Worm (Caenorhabditis elegans) whole organism, L1 larva: ENCODE results near the gene R13D11.10.
"Not testable (repeated sequence)": the region's sequence is repeated elsewhere in the genome, so short reads cannot be mapped to it uniquely, and the experiment has no call there.

ENCODE experiments used
- C04F5.9 ChIP-seq: sonication (generic microtip); optimal IDR thresholded peaks from 2 replicates; lab custom pipeline; 2016; ENCODE audit warnings: missing genetic modification characterization, missing compliant biosample characterization
- Y116A8C.19 ChIP-seq: sonication (generic microtip); optimal IDR thresholded peaks from 2 replicates; lab custom pipeline; 2016; ENCODE audit warnings: missing compliant biosample characterization, missing genetic modification characterization, borderline replicate concordance
- aha-1 ChIP-seq: fragments of 150-350 bp; optimal IDR thresholded peaks from 2 replicates; lab custom pipeline; 2014; ENCODE audit warnings: missing biosample characterization, missing genetic modification characterization
- aly-2 ChIP-seq: fragments of 150-350 bp; optimal IDR thresholded peaks from 2 replicates; lab custom pipeline; 2014; ENCODE audit warnings: missing biosample characterization, missing genetic modification characterization
- ama-1 ChIP-seq: fragments of 150-350 bp; optimal IDR thresholded peaks from 2 replicates; lab custom pipeline; 2014
- ceh-8 ChIP-seq: fragments of 200-800 bp; sonication (Bioruptor generic); optimal IDR thresholded peaks from 2 replicates; lab custom pipeline; 2018; ENCODE audit warnings: mild to moderate bottlenecking, missing genetic modification characterization, moderate library complexity, missing compliant biosample characterization
- ceh-82 ChIP-seq, 3 experiments: fragments of 150-350 bp in 1 of 3; sonication (generic microtip) in 2 of 3; optimal IDR thresholded peaks; 2 replicates each; lab custom pipeline; 2014 to 2017; ENCODE audit warnings: missing biosample characterization in 3 of 3, missing genetic modification characterization in 3 of 3
- ces-1 ChIP-seq: fragments of 150-350 bp; optimal IDR thresholded peaks from 2 replicates; lab custom pipeline; 2014; ENCODE audit warnings: missing biosample characterization, missing genetic modification reagents, missing genetic modification characterization
- dpl-1 ChIP-seq, 3 experiments: fragments of 150-350 bp in 2 of 3; sonication (generic microtip) in 1 of 3; optimal IDR thresholded peaks; 2 replicates each; lab custom pipeline; 2014 to 2017; ENCODE audit warnings: missing biosample characterization in 3 of 3, missing genetic modification characterization in 3 of 3, missing genetic modification reagents in 3 of 3
- egl-27 ChIP-seq, 2 experiments: fragments of 150-350 bp in 1 of 2; sonication (generic microtip); optimal IDR thresholded peaks; 3 replicates each; lab custom pipeline; 2017 to 2018; ENCODE audit warnings: missing biosample characterization in 2 of 2, missing genetic modification characterization in 2 of 2, missing genetic modification reagents in 2 of 2
- fos-1 ChIP-seq: fragments of 150-350 bp; optimal IDR thresholded peaks from 2 replicates; lab custom pipeline; 2014; ENCODE audit warnings: missing biosample characterization, missing genetic modification characterization
- hlh-4 ChIP-seq: sonication (generic microtip); optimal IDR thresholded peaks from 2 replicates; lab custom pipeline; 2016; ENCODE audit warnings: mild to moderate bottlenecking, missing genetic modification characterization, missing compliant biosample characterization
- hpl-2 ChIP-seq: fragments of 150-350 bp; optimal IDR thresholded peaks from 2 replicates; lab custom pipeline; 2014; ENCODE audit warnings: missing biosample characterization, missing genetic modification reagents, missing genetic modification characterization
- lin-14 ChIP-seq: fragments of 200-800 bp; sonication (Bioruptor generic); optimal IDR thresholded peaks from 2 replicates; lab custom pipeline; 2018; ENCODE audit warnings: mild to moderate bottlenecking, missing genetic modification characterization, moderate library complexity, missing compliant biosample characterization
- lin-35 ChIP-seq, 2 experiments: fragments of 150-350 bp; optimal IDR thresholded peaks; 2 replicates each; lab custom pipeline; 2014; ENCODE audit warnings: missing biosample characterization in 2 of 2, missing genetic modification characterization in 2 of 2, missing genetic modification reagents in 2 of 2
- mab-9 ChIP-seq: fragments of 200-800 bp; sonication (Bioruptor generic); IDR thresholded peaks from 2 replicates; pipeline ENCODE4 v1.3.6; 2022; ENCODE audit warnings: missing genetic modification reagents, missing genetic modification characterization, missing compliant biosample characterization
- mef-2 ChIP-seq: fragments of 150-350 bp; optimal IDR thresholded peaks from 2 replicates; lab custom pipeline; 2014; ENCODE audit warnings: missing biosample characterization, missing genetic modification characterization
- nhr-11 ChIP-seq: fragments of 150-350 bp; optimal IDR thresholded peaks from 2 replicates; lab custom pipeline; 2014; ENCODE audit warnings: missing biosample characterization, missing genetic modification characterization
- nhr-237 ChIP-seq: fragments of 150-350 bp; optimal IDR thresholded peaks from 2 replicates; lab custom pipeline; 2014; ENCODE audit warnings: missing biosample characterization, missing genetic modification characterization
- nhr-71 ChIP-seq: sonication (generic microtip); optimal IDR thresholded peaks from 2 replicates; lab custom pipeline; 2016; ENCODE audit warnings: mild to moderate bottlenecking, missing genetic modification characterization, moderate library complexity, missing compliant biosample characterization
- nhr-76 ChIP-seq: sonication (generic microtip); optimal IDR thresholded peaks from 2 replicates; lab custom pipeline; 2017; ENCODE audit warnings: missing biosample characterization, missing genetic modification characterization
- nhr-90 ChIP-seq: sonication (generic microtip); optimal IDR thresholded peaks from 2 replicates; lab custom pipeline; 2016; ENCODE audit warnings: mild to moderate bottlenecking, missing genetic modification characterization, missing compliant biosample characterization; ENCODE audit not compliant: poor library complexity
- sup-37 ChIP-seq: fragments of 200-800 bp; sonication (Bioruptor generic); optimal IDR thresholded peaks from 2 replicates; lab custom pipeline; 2018; ENCODE audit warnings: mild to moderate bottlenecking, missing genetic modification characterization, missing compliant biosample characterization
- tbx-2 ChIP-seq: sonication (generic microtip); optimal IDR thresholded peaks from 2 replicates; lab custom pipeline; 2016; ENCODE audit warnings: missing genetic modification characterization, missing compliant biosample characterization
- unc-30 ChIP-seq: sonication (generic microtip); optimal IDR thresholded peaks from 2 replicates; lab custom pipeline; 2017; ENCODE audit warnings: missing biosample characterization, missing genetic modification characterization
- unc-62 ChIP-seq: fragments of 150-350 bp; optimal IDR thresholded peaks from 2 replicates; lab custom pipeline; 2014; ENCODE audit warnings: missing biosample characterization, missing genetic modification reagents, missing genetic modification characterization
- unc-86 ChIP-seq: sonication (generic microtip); optimal IDR thresholded peaks from 2 replicates; lab custom pipeline; 2016; ENCODE audit warnings: missing genetic modification characterization, missing compliant biosample characterization
- zip-4 ChIP-seq: fragments of 200-800 bp; sonication (Bioruptor generic); optimal IDR thresholded peaks from 2 replicates; lab custom pipeline; 2018; ENCODE audit warnings: mild to moderate bottlenecking, missing genetic modification characterization, moderate library complexity, missing compliant biosample characterization
- ztf-11 ChIP-seq, 2 experiments: sonication (generic microtip); optimal IDR thresholded peaks; 2 replicates each; lab custom pipeline; 2016 to 2017; ENCODE audit warnings: missing genetic modification characterization in 2 of 2, missing biosample characterization in 1 of 2, missing compliant biosample characterization in 1 of 2
- ztf-4 ChIP-seq: fragments of 150-350 bp; optimal IDR thresholded peaks from 2 replicates; lab custom pipeline; 2014; ENCODE audit warnings: missing biosample characterization, missing genetic modification characterization

Gene R13D11.10

DNA sequence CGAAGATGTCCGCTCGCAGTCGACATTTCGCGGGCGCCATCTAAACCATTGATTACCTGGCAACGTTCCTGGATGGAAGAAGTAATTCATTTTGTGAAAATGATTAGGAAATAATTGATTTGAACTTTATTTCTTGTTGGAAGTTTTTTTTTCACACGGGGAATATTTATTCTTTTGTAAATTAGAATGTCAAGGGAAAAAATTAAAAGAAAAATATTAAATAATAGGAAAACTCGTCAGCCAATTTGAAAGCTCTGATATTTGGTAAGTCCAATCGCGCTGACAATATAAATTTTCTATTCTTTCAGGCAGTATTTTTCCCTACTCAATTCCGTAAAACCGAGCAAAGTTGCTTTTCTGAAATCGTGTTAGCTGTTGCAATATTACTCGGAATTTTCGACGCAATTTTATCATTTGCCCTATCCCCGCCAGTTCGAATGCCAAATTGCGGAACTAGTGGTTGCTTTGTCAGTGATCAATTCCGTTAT lies 26.0 kb upstream of the R13D11.10 start, which contains the start of the genes K09C6.7 and K09C6.10:
Gene K09C6.7 (minus strand): TSS at position 101 of the 488 bp plus-strand sequence.
Gene K09C6.10 (plus strand): TSS at position 438 of the 488 bp plus-strand sequence.
- not testable (repeated sequence) for TF ChIP-seq hpl-2 (GFP tag; lab: Kevin White, UChicago); tbx-2 (tag; lab: Kevin White, UChicago); nhr-76

DNA sequence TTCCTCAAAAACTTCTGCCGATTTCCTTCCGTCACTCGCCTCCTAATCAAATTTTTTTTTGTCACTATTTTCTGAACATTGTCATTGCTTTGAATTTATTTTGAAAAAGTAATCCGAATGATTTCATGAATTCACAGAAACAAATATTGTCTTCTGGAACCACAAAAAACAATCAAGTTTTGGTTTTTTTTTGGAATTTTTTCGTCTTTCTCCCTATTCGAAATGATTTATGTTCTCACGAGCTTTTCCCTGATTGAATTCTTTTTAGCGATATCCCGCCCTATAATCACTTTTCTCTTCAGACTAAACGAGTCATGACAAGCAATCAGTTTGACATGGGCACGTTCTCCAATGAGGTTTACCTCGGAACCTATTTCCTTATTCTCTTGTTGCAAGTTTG lies 20.4 kb upstream of the R13D11.10 start, which contains the start of gene F41H8.1:
Gene F41H8.1 (plus strand): TSS at position 301 of the 400 bp plus-strand sequence.
- TF ChIP-seq aha-1 (tag; lab: Kevin White, UChicago) (no peak), aly-2 (tag; lab: Kevin White, UChicago) (no peak), zip-4 (GFP tag; lab: Kevin White, UChicago) (no peak), mef-2 (tag; lab: Kevin White, UChicago) (no peak), Y116A8C.19 (no peak), lin-14 (GFP tag; lab: Kevin White, UChicago) (no peak), ztf-4 (tag; lab: Kevin White, UChicago) (no peak), ama-1 (lab: Kevin White, UChicago) (no peak), mab-9 (no peak), nhr-71 (tag; lab: Kevin White, UChicago) (no peak), sup-37 (GFP tag; lab: Kevin White, UChicago) (no peak), hlh-4 (tag; lab: Kevin White, UChicago) (no peak), dpl-1 (GFP tag; optimal IDR thresholded peaks at IDR 0.05; lab: Kevin White, UChicago) (no peak), fos-1 (tag; lab: Kevin White, UChicago) (no peak)

DNA sequence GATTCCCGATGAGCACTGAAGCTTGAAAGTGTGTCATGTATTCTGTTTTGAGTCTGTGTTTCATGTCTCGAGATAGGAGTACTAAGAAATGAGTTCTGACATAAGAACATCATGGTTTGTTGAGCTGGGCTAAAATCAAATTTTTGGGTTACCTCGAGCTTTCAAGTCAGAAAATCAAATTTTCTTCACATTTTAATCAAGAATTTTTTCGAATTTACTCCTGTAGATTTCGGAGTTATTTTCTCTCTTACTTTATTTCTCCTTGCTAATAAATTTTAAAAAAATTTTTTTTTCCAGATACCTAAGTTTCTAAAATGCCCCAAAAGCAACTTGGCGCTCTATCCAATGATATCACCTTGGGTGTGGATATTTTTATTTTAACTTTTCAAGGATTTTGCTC lies 13.1 kb upstream of the R13D11.10 start, which contains the start of gene F41H8.2:
Gene F41H8.2 (plus strand): TSS at position 301 of the 400 bp plus-strand sequence.
- no peak for TF ChIP-seq ceh-8 (GFP tag; lab: Kevin White, UChicago)
- TF ChIP-seq zip-4 (GFP tag; lab: Kevin White, UChicago) = no peak
- no peak for TF ChIP-seq unc-30 (tag; lab: Kevin White, UChicago)
- TF ChIP-seq lin-14 (GFP tag; lab: Kevin White, UChicago) = no peak
- no peak for TF ChIP-seq lin-35 (GFP tag; optimal IDR thresholded peaks at IDR 0.05; lab: Kevin White, UChicago)
- no peak for TF ChIP-seq C04F5.9 (tag; lab: Kevin White, UChicago)
- no peak for TF ChIP-seq nhr-90 (tag; lab: Kevin White, UChicago)
- no peak for TF ChIP-seq unc-62 (GFP tag; lab: Kevin White, UChicago)
- TF ChIP-seq ces-1 (GFP tag; lab: Kevin White, UChicago) = no peak
- no peak for TF ChIP-seq nhr-11 (tag; lab: Kevin White, UChicago)
- TF ChIP-seq ceh-82 (tag; optimal IDR thresholded peaks at IDR 0.05; lab: Kevin White, UChicago) = no peak
- no peak for TF ChIP-seq nhr-76
- TF ChIP-seq ztf-11 (tag; optimal IDR thresholded peaks at IDR 0.05; lab: Kevin White, UChicago) = no peak
- TF ChIP-seq hpl-2 (GFP tag; lab: Kevin White, UChicago) = no peak

DNA sequence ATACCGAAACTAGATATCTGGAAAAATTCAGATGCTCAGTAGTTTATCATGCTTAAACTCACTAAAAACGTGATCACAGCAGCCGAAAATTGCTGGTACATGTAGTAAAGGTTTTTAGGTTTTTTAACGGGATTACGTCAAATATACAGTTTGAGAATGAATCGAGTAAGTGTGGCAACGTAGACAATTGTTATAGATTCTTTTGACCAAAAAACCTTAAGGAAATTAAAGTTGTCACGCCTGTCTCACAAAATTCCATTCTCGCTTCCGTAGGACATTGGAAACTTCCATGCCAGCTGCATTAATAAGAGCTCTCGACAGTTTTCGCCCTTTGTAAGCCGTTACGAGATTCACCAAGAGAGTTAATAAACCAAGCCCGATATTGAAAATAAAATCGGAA lies 9.9 kb upstream of the R13D11.10 start, which contains the start of gene srx-31:
Gene srx-31 (minus strand): TSS at position 101 of the 400 bp plus-strand sequence.
- TF ChIP-seq unc-62 (GFP tag; lab: Kevin White, UChicago); nhr-237 (tag; lab: Kevin White, UChicago); ztf-11 (tag; optimal IDR thresholded peaks at IDR 0.05; lab: Kevin White, UChicago): not testable (repeated sequence)
- TF ChIP-seq, all 84 proteins: peak for 0; not testable (repeated sequence) for 84

DNA sequence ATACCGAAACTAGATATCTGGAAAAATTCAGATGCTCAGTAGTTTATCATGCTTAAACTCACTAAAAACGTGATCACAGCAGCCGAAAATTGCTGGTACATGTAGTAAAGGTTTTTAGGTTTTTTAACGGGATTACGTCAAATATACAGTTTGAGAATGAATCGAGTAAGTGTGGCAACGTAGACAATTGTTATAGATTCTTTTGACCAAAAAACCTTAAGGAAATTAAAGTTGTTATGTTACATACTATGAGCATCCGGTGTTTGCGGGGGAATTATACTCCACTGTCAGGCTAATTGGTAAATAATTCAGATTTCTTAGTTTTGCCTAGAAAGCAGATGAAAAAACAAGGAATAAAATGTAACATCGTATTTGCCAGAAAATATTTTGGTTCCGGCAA lies 7.6 kb upstream of the R13D11.10 start, which contains the start of gene srx-32:
Gene srx-32 (minus strand): TSS at position 101 of the 400 bp plus-strand sequence.
- not testable (repeated sequence) for TF ChIP-seq tbx-2 (tag; lab: Kevin White, UChicago); unc-86; egl-27 (tag; optimal IDR thresholded peaks at IDR 0.05; lab: Kevin White, UChicago)
- TF ChIP-seq, all 84 proteins: peak for 0; not testable (repeated sequence) for 84
